Fruit fly (Drosophila melanogaster) whole organism, embryonic: Measurements from ENCODE around the gene Nf-YC.

ENCODE experiments used
- Atf6 ChIP-seq: fragments of 200-800 bp; sonication (Bioruptor generic); IDR thresholded peaks from 2 replicates; pipeline ENCODE4 v1.3.6; 2022; ENCODE audit warnings: missing biosample characterization, missing genetic modification characterization
- Awh ChIP-seq: fragments of 200-800 bp; sonication (Bioruptor generic); IDR thresholded peaks from 2 replicates; pipeline ENCODE4, ENCODE4 v1.3.6; 2022; ENCODE audit warnings: missing biosample characterization, missing genetic modification characterization
- Blimp-1 ChIP-seq: fragments of 200-800 bp; sonication (Bioruptor generic); optimal IDR thresholded peaks from 3 replicates; lab custom pipeline; 2018; ENCODE audit warnings: missing biosample characterization, missing genetic modification characterization, mild to moderate bottlenecking, moderate library complexity, missing genetic modification reagents
- CG11695 ChIP-seq: fragments of 200-800 bp; sonication (Bioruptor generic); IDR thresholded peaks from 3 replicates; pipeline ENCODE4 v1.3.6; 2022; ENCODE audit warnings: missing biosample characterization, missing genetic modification characterization
- CG12744 ChIP-seq: fragments of 200-800 bp; sonication (Bioruptor generic); optimal IDR thresholded peaks from 2 replicates; lab custom pipeline; 2016; ENCODE audit warnings: missing biosample characterization, missing genetic modification characterization
- CG12942 ChIP-seq: fragments of 200-800 bp; sonication (Bioruptor generic); optimal IDR thresholded peaks from 3 replicates; lab custom pipeline; 2016; ENCODE audit warnings: missing biosample characterization, missing genetic modification characterization
- CG13624 ChIP-seq: fragments of 200-800 bp; sonication (Bioruptor generic); optimal IDR thresholded peaks from 2 replicates; lab custom pipeline; 2016; ENCODE audit warnings: missing biosample characterization, missing genetic modification characterization
- CG2116 ChIP-seq: fragments of 200-800 bp; sonication (Bioruptor generic); optimal IDR thresholded peaks from 3 replicates; lab custom pipeline; 2018; ENCODE audit warnings: missing biosample characterization, mild to moderate bottlenecking, missing genetic modification characterization
- CG2678 ChIP-seq: fragments of 200-800 bp; sonication (Bioruptor generic); optimal IDR thresholded peaks from 3 replicates; lab custom pipeline; 2019; ENCODE audit warnings: missing biosample characterization, mild to moderate bottlenecking, missing genetic modification characterization, moderate library complexity
- CG30020 ChIP-seq: fragments of 200-800 bp; optimal IDR thresholded peaks from 2 replicates; lab custom pipeline; 2019; ENCODE audit warnings: missing biosample characterization, mild to moderate bottlenecking, missing genetic modification characterization, moderate library complexity
- CG34376 ChIP-seq: fragments of 200-800 bp; sonication (Bioruptor generic); optimal IDR thresholded peaks from 2 replicates; lab custom pipeline; 2018; ENCODE audit warnings: missing biosample characterization, mild to moderate bottlenecking, missing genetic modification characterization
- CG34422 ChIP-seq: fragments of 200-800 bp; sonication (Bioruptor generic); IDR thresholded peaks from 3 replicates; pipeline ENCODE4 v1.3.6; 2022; ENCODE audit warnings: missing biosample characterization, missing genetic modification characterization
- CG42726 ChIP-seq: fragments of 200-800 bp; sonication (Bioruptor generic); IDR thresholded peaks from 2 replicates; pipeline ENCODE4 v1.3.6; 2022; ENCODE audit warnings: missing biosample characterization, missing genetic modification characterization; ENCODE audit not compliant: partially characterized antibody
- CG4328 ChIP-seq: fragments of 200-800 bp; sonication (Bioruptor generic); optimal IDR thresholded peaks from 3 replicates; lab custom pipeline; 2017; ENCODE audit warnings: missing biosample characterization, missing genetic modification reagents, missing genetic modification characterization
- CG4617 ChIP-seq: fragments of 200-800 bp; sonication (Bioruptor generic); optimal IDR thresholded peaks from 3 replicates; lab custom pipeline; 2016; ENCODE audit warnings: missing biosample characterization, missing genetic modification characterization, borderline replicate concordance
- CG6791 ChIP-seq: fragments of 200-800 bp; sonication (Bioruptor generic); IDR thresholded peaks from 3 replicates; pipeline ENCODE4 v1.3.6; 2022; ENCODE audit warnings: missing biosample characterization, missing genetic modification characterization; ENCODE audit not compliant: partially characterized antibody
- Camta ChIP-seq: fragments of 200-800 bp; sonication (Bioruptor generic); optimal IDR thresholded peaks from 2 replicates; lab custom pipeline; 2016; ENCODE audit warnings: missing biosample characterization, missing genetic modification characterization
- CkIIα-i1 ChIP-seq: fragments of 200-800 bp; sonication (Bioruptor generic); IDR thresholded peaks from 2 replicates; pipeline ENCODE4 v1.3.6; 2022; ENCODE audit warnings: missing biosample characterization, missing genetic modification characterization
- Dek ChIP-seq: fragments of 200-800 bp; sonication (Bioruptor generic); optimal IDR thresholded peaks from 3 replicates; lab custom pipeline; 2019; ENCODE audit warnings: missing biosample characterization, mild to moderate bottlenecking, missing genetic modification characterization, moderate library complexity
- Dref ChIP-seq: fragments of 200-800 bp; sonication (Bioruptor generic); IDR thresholded peaks from 2 replicates; pipeline ENCODE4 v1.3.6; 2022; ENCODE audit warnings: missing biosample characterization, missing genetic modification characterization
- Drgx ChIP-seq: fragments of 200-800 bp; sonication (Bioruptor generic); IDR thresholded peaks from 2 replicates; pipeline ENCODE4 v1.3.6; 2022; ENCODE audit warnings: missing biosample characterization, missing genetic modification characterization
- E2f1 ChIP-seq: fragments of 200-800 bp; sonication (Bioruptor generic); IDR thresholded peaks from 2 replicates; pipeline ENCODE4 v1.3.6; 2022; ENCODE audit warnings: missing biosample characterization, missing genetic modification characterization
- Fer1 ChIP-seq: fragments of 200-800 bp; sonication (Bioruptor generic); optimal IDR thresholded peaks from 2 replicates; lab custom pipeline; 2017; ENCODE audit warnings: missing biosample characterization, mild to moderate bottlenecking, missing genetic modification characterization
- Hr39 ChIP-seq: fragments of >200 bp; optimal IDR thresholded peaks from 2 replicates; lab custom pipeline; 2017
- Hr78 ChIP-seq, 2 experiments: fragments of 200-800 bp in 1 of 2; fragments of >200 bp in 1 of 2; sonication (Bioruptor generic) in 1 of 2; optimal IDR thresholded peaks; 2 replicates each; lab custom pipeline; 2017 to 2019; ENCODE audit warnings: missing biosample characterization in 2 of 2, missing genetic modification characterization in 2 of 2, mild to moderate bottlenecking in 1 of 2, moderate library complexity in 1 of 2
- Lpt ChIP-seq: fragments of >200 bp; optimal IDR thresholded peaks from 2 replicates; lab custom pipeline; 2018; ENCODE audit warnings: missing biosample characterization, missing genetic modification characterization
- Neu2 ChIP-seq: fragments of 200-800 bp; sonication (Bioruptor generic); optimal IDR thresholded peaks from 3 replicates; lab custom pipeline; 2016; ENCODE audit warnings: missing biosample characterization, missing genetic modification characterization, borderline replicate concordance
- Nf-YA ChIP-seq: fragments of 200-800 bp; sonication (Bioruptor generic); IDR thresholded peaks from 2 replicates; pipeline ENCODE4 v1.3.6; 2022; ENCODE audit warnings: missing biosample characterization, missing genetic modification characterization
- Optix ChIP-seq: fragments of 200-800 bp; sonication (Bioruptor generic); IDR thresholded peaks from 3 replicates; pipeline ENCODE4 v1.3.6; 2022; ENCODE audit warnings: missing biosample characterization, missing genetic modification characterization
- Pdp1 ChIP-seq, 2 experiments: fragments of 200-800 bp; sonication (Bioruptor generic); optimal IDR thresholded peaks; 3 replicates each; lab custom pipeline; 2016; ENCODE audit warnings: missing biosample characterization in 2 of 2, missing genetic modification characterization in 2 of 2, mild to moderate bottlenecking in 1 of 2, moderate library complexity in 1 of 2
- Ptx1 ChIP-seq: fragments of 200-800 bp; sonication (Bioruptor generic); IDR thresholded peaks from 2 replicates; pipeline ENCODE4 v1.3.6; 2022; ENCODE audit warnings: missing biosample characterization, missing genetic modification characterization
- Sin3A ChIP-seq: fragments of >200 bp; optimal IDR thresholded peaks from 2 replicates; lab custom pipeline; 2018
- Usf ChIP-seq: fragments of 200-800 bp; sonication (Bioruptor generic); optimal IDR thresholded peaks from 2 replicates; lab custom pipeline; 2017; ENCODE audit warnings: missing genotype, missing biosample characterization, missing genetic modification characterization
- Xbp1 ChIP-seq: fragments of 200-800 bp; sonication (Bioruptor generic); optimal IDR thresholded peaks from 3 replicates; lab custom pipeline; 2016; ENCODE audit warnings: missing biosample characterization, mild to moderate bottlenecking, missing genetic modification characterization
- bigmax ChIP-seq: fragments of 200-800 bp; sonication (Bioruptor generic); optimal IDR thresholded peaks from 2 replicates; lab custom pipeline; 2018; ENCODE audit warnings: missing biosample characterization, mild to moderate bottlenecking, missing genetic modification characterization
- caup ChIP-seq: fragments of 200-800 bp; sonication (Bioruptor generic); optimal IDR thresholded peaks from 3 replicates; lab custom pipeline; 2017; ENCODE audit warnings: missing biosample characterization, mild to moderate bottlenecking, missing genetic modification characterization, moderate library complexity; ENCODE audit not compliant: severe bottlenecking
- chm ChIP-seq: fragments of 200-800 bp; sonication (Bioruptor generic); IDR thresholded peaks from 2 replicates; pipeline ENCODE4 v1.3.6; 2022; ENCODE audit warnings: missing biosample characterization, missing genetic modification characterization
- dysf ChIP-seq: fragments of 200-800 bp; sonication (Bioruptor generic); IDR thresholded peaks from 3 replicates; pipeline ENCODE4 v1.3.6; 2022; ENCODE audit warnings: missing biosample characterization, missing genetic modification characterization
- fd64A ChIP-seq: fragments of 200-800 bp; sonication (Bioruptor generic); optimal IDR thresholded peaks from 3 replicates; lab custom pipeline; 2018; ENCODE audit warnings: missing biosample characterization, mild to moderate bottlenecking, missing genetic modification characterization
- hb ChIP-seq: fragments of 200-800 bp; sonication (Bioruptor generic); IDR thresholded peaks from 3 replicates; pipeline ENCODE4 v1.3.6; 2022; ENCODE audit warnings: missing biosample characterization, missing genetic modification characterization; ENCODE audit not compliant: partially characterized antibody
- ind ChIP-seq: fragments of 200-800 bp; sonication (Bioruptor generic); optimal IDR thresholded peaks from 3 replicates; lab custom pipeline; 2016; ENCODE audit warnings: missing biosample characterization, missing genetic modification characterization
- inv ChIP-seq: fragments of 200-800 bp; sonication (Bioruptor generic); IDR thresholded peaks from 2 replicates; pipeline ENCODE4 v1.3.6; 2022; ENCODE audit warnings: missing biosample characterization, missing genetic modification characterization; ENCODE audit not compliant: partially characterized antibody
- knrl ChIP-seq: fragments of 200-800 bp; sonication (Bioruptor generic); IDR thresholded peaks from 3 replicates; pipeline ENCODE4 v1.3.6; 2022; ENCODE audit warnings: missing biosample characterization, missing genetic modification characterization; ENCODE audit not compliant: partially characterized antibody
- peb ChIP-seq: fragments of 200-800 bp; sonication (Bioruptor generic); IDR thresholded peaks from 2 replicates; pipeline ENCODE4 v1.3.6; 2022; ENCODE audit warnings: missing biosample characterization, missing genetic modification characterization
- rib ChIP-seq: fragments of 200-800 bp; sonication (Bioruptor generic); IDR thresholded peaks from 2 replicates; pipeline ENCODE4 v1.3.6; 2022; ENCODE audit warnings: missing biosample characterization, missing genetic modification characterization
- schlank ChIP-seq: fragments of 200-800 bp; sonication (Bioruptor generic); optimal IDR thresholded peaks from 2 replicates; lab custom pipeline; 2018; ENCODE audit warnings: missing biosample characterization, mild to moderate bottlenecking, missing genetic modification characterization
- seq ChIP-seq: fragments of 200-800 bp; sonication (Bioruptor generic); IDR thresholded peaks from 2 replicates; pipeline ENCODE4 v1.3.6; 2022; ENCODE audit warnings: missing biosample characterization, missing genetic modification characterization
- slou ChIP-seq: fragments of 200-800 bp; sonication (Bioruptor generic); optimal IDR thresholded peaks from 3 replicates; lab custom pipeline; 2016; ENCODE audit warnings: missing biosample characterization, missing genetic modification characterization
- stc ChIP-seq: fragments of 200-800 bp; sonication (Bioruptor generic); IDR thresholded peaks from 2 replicates; pipeline ENCODE4 v1.3.6; 2022; ENCODE audit warnings: missing biosample characterization, missing genetic modification characterization
- tup ChIP-seq: fragments of 200-800 bp; sonication (Bioruptor generic); optimal IDR thresholded peaks from 2 replicates; lab custom pipeline; 2016; ENCODE audit warnings: missing biosample characterization, mild to moderate bottlenecking, missing genetic modification characterization, moderate library complexity

The Nf-YC gene

dm6 chrX:6863289-6863938, 42.7 kb upstream of the Nf-YC start, which contains the start of gene CG43736 (continued):
- TF ChIP-seq caup (GFP tag; lab: Kevin White, UChicago) (peak; percentile 93), knrl (GFP tag; lab: Robert Waterston, UW) (no peak), Ptx1 (GFP tag; lab: Robert Waterston, UW) (peak; percentile 91), Fer1 (GFP tag; lab: Kevin White, UChicago) (peak; percentile 97), seq (GFP tag; lab: Robert Waterston, UW) (peak; percentile 90), Atf6 (GFP tag; lab: Robert Waterston, UW) (peak; percentile 91), Hr78 (GFP tag; optimal IDR thresholded peaks at IDR 0.05; lab: Kevin White, UChicago) (peak in 1 of 2 experiments; percentile 98), CG34422 (GFP tag; lab: Robert Waterston, UW) (peak; percentile 86), CG42726 (GFP tag; lab: Robert Waterston, UW) (no peak), Dek (peak; percentile 94), Hr39 (no peak), dysf (GFP tag; lab: Robert Waterston, UW) (peak; percentile 94), peb (peak; percentile 79), Lpt (GFP tag; lab: Kevin White, UChicago) (no peak), Pdp1 (GFP tag; optimal IDR thresholded peaks at IDR 0.05; lab: Kevin White, UChicago) (peak; percentile 84 to 94), Dref (no peak), CG2116 (GFP tag; lab: Kevin White, UChicago) (peak; percentile 69), Sin3A (lab: Kevin White, UChicago) (no peak), Blimp-1 (peak; percentile 96), Optix (no peak; the same call in 2 of the 3 replicates), CG13624 (peak; percentile 87), CG30020 (tag; lab: Kevin White, UChicago) (peak; percentile 85), E2f1 (GFP tag; lab: Robert Waterston, UW) (peak; percentile 77), Neu2 (GFP tag; lab: Kevin White, UChicago) (peak; percentile 63), Usf (peak; percentile 87), bigmax (peak; percentile 48), rib (GFP tag; lab: Robert Waterston, UW) (peak; percentile 70; the same call in 1 of the 2 replicates), chm (GFP tag; lab: Robert Waterston, UW) (peak; percentile 13; the same call in 1 of the 2 replicates), stc (peak; percentile 87), CG34376 (GFP tag; lab: Kevin White, UChicago) (peak; percentile 96), inv (no peak), slou (GFP tag; lab: Kevin White, UChicago) (peak; percentile 87), CkIIα-i1 (0 out of 2 replicates have a peak, but pooled peaks have one; percentile 23), CG4617 (GFP tag; lab: Kevin White, UChicago) (peak; percentile 78), hb (GFP tag; lab: Robert Waterston, UW) (no peak), ind (GFP tag; lab: Kevin White, UChicago) (peak; percentile 97), Camta (peak; percentile 91), Awh (GFP tag; lab: Robert Waterston, UW) (peak; percentile 84; the same call in 1 of the 2 replicates), schlank (tag; lab: Kevin White, UChicago) (peak; percentile 91), CG4328 (peak; percentile 94), tup (GFP tag; lab: Kevin White, UChicago) (peak; percentile 67), fd64A (GFP tag; lab: Kevin White, UChicago) (peak; percentile 83), CG11695 (GFP tag; lab: Robert Waterston, UW) (peak; percentile 93), CG2678 (tag; lab: Kevin White, UChicago) (peak; percentile 99), CG6791 (no peak), Xbp1 (GFP tag; lab: Kevin White, UChicago) (peak; percentile 95), CG12744 (peak; percentile 90), CG12942 (peak; percentile 91), Drgx (peak; percentile 90), Nf-YA (GFP tag; lab: Robert Waterston, UW) (peak; percentile 82)
